Worm (Caenorhabditis elegans): ENCODE data around the gene ugt-36.

DNA sequence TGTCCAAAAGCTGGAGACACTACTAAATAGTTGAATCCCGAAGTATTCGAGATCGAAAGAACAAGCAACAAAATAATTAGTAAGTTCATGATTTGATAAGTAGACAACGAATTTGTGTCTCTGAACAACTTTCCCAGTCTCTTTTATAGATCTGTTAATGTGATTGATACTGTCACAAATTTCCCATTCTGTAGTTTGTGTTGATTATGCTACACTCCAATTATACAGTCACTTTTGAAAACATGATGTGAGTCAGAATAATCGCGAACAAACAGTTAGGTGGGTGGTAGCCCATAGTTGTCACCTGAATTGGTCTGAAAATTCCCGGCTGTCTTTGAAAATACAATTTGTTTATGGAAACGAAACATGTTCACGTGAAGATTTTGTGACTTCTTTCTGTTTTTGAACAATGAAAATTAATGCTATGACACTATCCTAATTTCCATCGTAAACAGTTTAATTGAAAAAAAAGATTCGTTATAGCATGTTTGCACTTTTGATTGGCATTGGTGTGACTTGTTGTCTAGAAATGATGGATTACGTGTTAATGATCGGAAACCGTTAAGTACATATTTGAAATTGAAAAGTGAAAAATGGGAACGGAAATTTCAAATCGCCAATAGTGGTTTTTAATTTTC is 3.2 kb upstream of the ugt-36 start, which contains the start of gene ugt-41:
- TF ChIP-seq ztf-11 (tag; optimal IDR thresholded peaks at IDR 0.05): no peak
- TF ChIP-seq fkh-10 (GFP tag; optimal IDR thresholded peaks at IDR 0.05): no peak
- no peak for TF ChIP-seq sup-37 (GFP tag; optimal IDR thresholded peaks at IDR 0.05)
- TF ChIP-seq vab-15 (tag; optimal IDR thresholded peaks at IDR 0.05): no peak
- TF ChIP-seq unc-62 (GFP tag; optimal IDR thresholded peaks at IDR 0.05): no peak
- TF ChIP-seq lin-35 (GFP tag; optimal IDR thresholded peaks at IDR 0.05): no peak
- no peak for TF ChIP-seq skn-1 (tag; optimal IDR thresholded peaks at IDR 0.05)
- TF ChIP-seq snpc-4 (tag; optimal IDR thresholded peaks at IDR 0.05): no peak
- no peak for TF ChIP-seq mdl-1 (tag; optimal IDR thresholded peaks at IDR 0.05)
